Fruit fly (Drosophila melanogaster): ENCODE measurements around the gene CG11656.

dm6 chr3R:12988411-12988810 lies 21.3 kb upstream of the CG11656 start, which contains the start of gene CG14383:
- TF ChIP-seq CG14710 (tag; optimal IDR thresholded peaks at IDR 0.05) (no peak), Camta (GFP tag; optimal IDR thresholded peaks at IDR 0.05) (no peak), h (optimal IDR thresholded peaks at IDR 0.05) (no peak)

All from whole organism, embryonic.